Worm (Caenorhabditis elegans) whole organism, L4 larva: Measurements from ENCODE around the gene pals-16.
A peak's percentile ranks its signal among the peaks of the same experiment; 100 is the strongest.

Source experiments
- F10B5.3 ChIP-seq: sonication (generic microtip); optimal IDR thresholded peaks from 2 replicates; lab custom pipeline; 2016; ENCODE audit warnings: mild to moderate bottlenecking, missing genetic modification characterization, missing compliant biosample characterization
- F26F4.8 ChIP-seq: fragments of 200-800 bp; sonication (Bioruptor generic); conservative IDR thresholded peaks from 2 replicates; pipeline ENCODE4 v1.3.6; 2022; ENCODE audit warnings: missing genetic modification characterization, missing compliant biosample characterization
- R02D3.7 ChIP-seq: fragments of 150-350 bp; sonication (generic microtip); optimal IDR thresholded peaks from 3 replicates; lab custom pipeline; 2014; ENCODE audit warnings: missing biosample characterization, missing genetic modification characterization
- Y5F2A.4 ChIP-seq: fragments of 200-800 bp; sonication (Bioruptor generic); optimal IDR thresholded peaks from 2 replicates; lab custom pipeline; 2018; ENCODE audit warnings: mild to moderate bottlenecking, missing genetic modification characterization, missing compliant biosample characterization
- aha-1 ChIP-seq: fragments of 150-350 bp; peaks from one replicate; lab custom pipeline; 2014; ENCODE audit warnings: missing biosample characterization, missing genetic modification characterization
- aly-2 ChIP-seq: sonication (generic microtip); optimal IDR thresholded peaks from 2 replicates; lab custom pipeline; 2018; ENCODE audit warnings: missing biosample characterization, missing genetic modification characterization
- ama-1 ChIP-seq: fragments of 150-350 bp; optimal IDR thresholded peaks from 2 replicates; lab custom pipeline; 2014; ENCODE audit warnings: inconsistent platforms, mixed read lengths
- ceh-28 ChIP-seq: fragments of 150-350 bp; optimal IDR thresholded peaks from 2 replicates; lab custom pipeline; 2014; ENCODE audit warnings: missing biosample characterization, missing genetic modification reagents, missing genetic modification characterization
- ceh-62 ChIP-seq: sonication (generic microtip); optimal IDR thresholded peaks from 2 replicates; lab custom pipeline; 2017; ENCODE audit warnings: missing biosample characterization, missing genetic modification characterization
- ceh-82 ChIP-seq: sonication (generic microtip); optimal IDR thresholded peaks from 2 replicates; lab custom pipeline; 2017; ENCODE audit warnings: missing biosample characterization, missing genetic modification characterization
- ctbp-1 ChIP-seq: fragments of 200-800 bp; sonication (Bioruptor generic); IDR thresholded peaks from 2 replicates; pipeline ENCODE4 v1.3.6; 2022; ENCODE audit warnings: missing genetic modification reagents, missing genetic modification characterization, missing compliant biosample characterization
- daf-8 ChIP-seq: fragments of 200-800 bp; sonication (Bioruptor generic); IDR thresholded peaks from 2 replicates; pipeline ENCODE4 v1.3.6; 2022; ENCODE audit warnings: missing genetic modification characterization, missing compliant biosample characterization
- dmd-6 ChIP-seq: fragments of 200-800 bp; sonication (Bioruptor generic); IDR thresholded peaks from 2 replicates; pipeline ENCODE4 v1.3.6; 2022; ENCODE audit warnings: missing genetic modification reagents, missing genetic modification characterization, missing compliant biosample characterization
- dmd-8 ChIP-seq: fragments of 200-800 bp; sonication (Bioruptor generic); IDR thresholded peaks from 2 replicates; pipeline ENCODE4 v1.3.6; 2022; ENCODE audit warnings: missing genetic modification characterization, missing compliant biosample characterization
- dpl-1 ChIP-seq: fragments of 150-350 bp; optimal IDR thresholded peaks from 2 replicates; lab custom pipeline; 2014; ENCODE audit warnings: missing biosample characterization, missing genetic modification reagents, missing genetic modification characterization
- egl-43 ChIP-seq: fragments of 200-800 bp; sonication (Bioruptor generic); IDR thresholded peaks from 2 replicates; pipeline ENCODE4 v1.3.6; 2022; ENCODE audit warnings: missing genetic modification reagents, missing genetic modification characterization, missing compliant biosample characterization
- fkh-10 ChIP-seq: fragments of 150-350 bp; optimal IDR thresholded peaks from 2 replicates; lab custom pipeline; 2014; ENCODE audit warnings: missing biosample characterization, missing genetic modification reagents, missing genetic modification characterization
- hlh-30 ChIP-seq: sonication (generic microtip); optimal IDR thresholded peaks from 2 replicates; lab custom pipeline; 2017; ENCODE audit warnings: antibody characterized with exemption, mild to moderate bottlenecking, missing genetic modification characterization, missing compliant biosample characterization; ENCODE audit not compliant: insufficient read depth
- hmg-1.1 ChIP-seq: fragments of 200-800 bp; sonication (Bioruptor generic); IDR thresholded peaks from 2 replicates; pipeline ENCODE4 v1.3.6; 2022; ENCODE audit warnings: missing genetic modification reagents, missing genetic modification characterization, missing compliant biosample characterization
- lin-13 ChIP-seq: fragments of 150-350 bp; optimal IDR thresholded peaks from 2 replicates; lab custom pipeline; 2014; ENCODE audit warnings: missing biosample characterization, missing genetic modification reagents, missing genetic modification characterization
- lin-38 ChIP-seq: fragments of 200-800 bp; sonication (Bioruptor generic); IDR thresholded peaks from 2 replicates; pipeline ENCODE4 v1.3.6; 2022; ENCODE audit warnings: missing genetic modification reagents, missing genetic modification characterization, missing compliant biosample characterization
- lsy-2 ChIP-seq, 2 experiments: fragments of 150-350 bp in 1 of 2; sonication (generic microtip) in 1 of 2; optimal IDR thresholded peaks; 2 replicates each; lab custom pipeline; 2014 to 2017; ENCODE audit warnings: missing biosample characterization in 2 of 2, missing genetic modification characterization in 2 of 2
- mdl-1 ChIP-seq, 2 experiments: fragments of 150-350 bp in 1 of 2; sonication (generic microtip) in 1 of 2; optimal IDR thresholded peaks; 2 replicates each; lab custom pipeline; 2014 to 2017; ENCODE audit warnings: missing biosample characterization in 2 of 2, missing genetic modification characterization in 2 of 2
- mep-1 ChIP-seq: fragments of 150-350 bp; sonication (generic microtip); optimal IDR thresholded peaks from 3 replicates; lab custom pipeline; 2014; ENCODE audit warnings: missing biosample characterization, missing genetic modification characterization
- nhr-11 ChIP-seq: fragments of 150-350 bp; optimal IDR thresholded peaks from 2 replicates; lab custom pipeline; 2014; ENCODE audit warnings: missing biosample characterization, missing genetic modification characterization
- nhr-237 ChIP-seq: sonication (generic microtip); optimal IDR thresholded peaks from 2 replicates; lab custom pipeline; 2017; ENCODE audit warnings: missing biosample characterization, missing genetic modification characterization
- nhr-28 ChIP-seq: fragments of 150-350 bp; optimal IDR thresholded peaks from 2 replicates; lab custom pipeline; 2014; ENCODE audit warnings: missing biosample characterization, missing genetic modification characterization
- nhr-41 ChIP-seq: fragments of 200-800 bp; sonication (Bioruptor generic); IDR thresholded peaks from 2 replicates; pipeline ENCODE4 v1.3.6; 2022; ENCODE audit warnings: missing genetic modification reagents, missing genetic modification characterization, missing compliant biosample characterization
- pha-4 ChIP-seq, 2 experiments: fragments of 150-350 bp in 1 of 2; fragments of 200-800 bp in 1 of 2; sonication (Bioruptor generic) in 1 of 2; IDR thresholded peaks in 1 of 2; optimal IDR thresholded peaks in 1 of 2; 2 replicates each; pipeline versions ENCODE4 v1.3.6 to Lab custom; 2014 to 2022; ENCODE audit warnings: missing genetic modification characterization in 2 of 2, missing genetic modification reagents in 2 of 2, missing biosample characterization in 1 of 2, missing compliant biosample characterization in 1 of 2
- saeg-2 ChIP-seq: fragments of 200-800 bp; sonication (Bioruptor generic); IDR thresholded peaks from 2 replicates; pipeline ENCODE4 v1.3.6; 2022; ENCODE audit warnings: missing genetic modification reagents, missing genetic modification characterization, missing compliant biosample characterization
- sdz-12 ChIP-seq: fragments of 200-800 bp; sonication (Bioruptor generic); optimal IDR thresholded peaks from 2 replicates; lab custom pipeline; 2018; ENCODE audit warnings: mild to moderate bottlenecking, missing genetic modification characterization, missing compliant biosample characterization
- set-16 ChIP-seq: fragments of 200-800 bp; sonication (Bioruptor generic); IDR thresholded peaks from 2 replicates; pipeline ENCODE4 v1.3.6; 2022; ENCODE audit warnings: missing genetic modification reagents, missing genetic modification characterization, missing compliant biosample characterization
- skn-1 ChIP-seq: fragments of 150-350 bp; optimal IDR thresholded peaks from 2 replicates; lab custom pipeline; 2014; ENCODE audit warnings: missing biosample characterization, missing genetic modification characterization
- snpc-1.2 ChIP-seq: fragments of 200-800 bp; sonication (Bioruptor generic); IDR thresholded peaks from 2 replicates; pipeline ENCODE4 v1.3.6; 2022; ENCODE audit warnings: missing genetic modification reagents, missing genetic modification characterization, missing compliant biosample characterization
- tra-1 ChIP-seq: fragments of 200-800 bp; sonication (Bioruptor generic); IDR thresholded peaks from 2 replicates; pipeline ENCODE4 v1.3.6; 2022; ENCODE audit warnings: missing genetic modification reagents, missing genetic modification characterization, missing compliant biosample characterization
- unc-39 ChIP-seq: sonication (generic microtip); optimal IDR thresholded peaks from 2 replicates; lab custom pipeline; 2017; ENCODE audit warnings: missing biosample characterization, missing genetic modification characterization
- vab-7 ChIP-seq: fragments of 200-800 bp; sonication (Bioruptor generic); IDR thresholded peaks from 2 replicates; pipeline ENCODE4 v1.3.6; 2022; ENCODE audit warnings: missing genetic modification reagents, missing genetic modification characterization, missing compliant biosample characterization
- zag-1 ChIP-seq: fragments of 150-350 bp; optimal IDR thresholded peaks from 2 replicates; lab custom pipeline; 2014; ENCODE audit warnings: missing biosample characterization, missing genetic modification characterization
- zip-2 ChIP-seq: fragments of 150-350 bp; optimal IDR thresholded peaks from 2 replicates; lab custom pipeline; 2014; ENCODE audit warnings: missing biosample characterization, missing genetic modification characterization
- ztf-11 ChIP-seq: fragments of 150-350 bp; optimal IDR thresholded peaks from 2 replicates; lab custom pipeline; 2014; ENCODE audit warnings: missing biosample characterization, missing genetic modification characterization
- ztf-7 ChIP-seq: fragments of 150-350 bp; optimal IDR thresholded peaks from 2 replicates; lab custom pipeline; 2014; ENCODE audit warnings: missing biosample characterization, missing genetic modification characterization

pals-16 gene

ce11 chrIII:1429275-1429674, 29.5 kb downstream of the pals-16 start:
- no peak for TF ChIP-seq F26F4.8 (GFP tag; lab: Robert Waterston, UW)
- peak; percentile 8 for TF ChIP-seq aha-1 (tag; lab: Kevin White, UChicago)
- no peak for TF ChIP-seq ztf-11 (tag; lab: Kevin White, UChicago)
- peak; percentile 6 for TF ChIP-seq ceh-28 (tag; lab: Kevin White, UChicago)
- peak; percentile 81 for TF ChIP-seq lin-38 (GFP tag; lab: Robert Waterston, UW)

ce11 chrIII:1429920-1430437, 30.2 kb downstream of the pals-16 start:
- TF ChIP-seq fkh-10 (peak; percentile 11), R02D3.7 (tag; lab: Kevin White, UChicago) (no peak), Y5F2A.4 (GFP tag; lab: Kevin White, UChicago) (no peak), mdl-1 (tag; optimal IDR thresholded peaks at IDR 0.05; lab: Kevin White, UChicago) (no peak), mep-1 (peak; percentile 10), hlh-30 (tag; lab: Kevin White, UChicago) (peak; percentile 9), lsy-2 (tag; optimal IDR thresholded peaks at IDR 0.05; lab: Kevin White, UChicago) (peak in 1 of 2 experiments; percentile 7), ctbp-1 (GFP tag; lab: Robert Waterston, UW) (no peak), hmg-1.1 (GFP tag; lab: Robert Waterston, UW) (peak; percentile 61), tra-1 (GFP tag; lab: Robert Waterston, UW) (no peak), dmd-8 (GFP tag; lab: Robert Waterston, UW) (no peak), aly-2 (tag; lab: Kevin White, UChicago) (no peak), pha-4 (GFP tag; IDR thresholded peaks at IDR 0.05; lab: Robert Waterston, UW) (no peak), pha-4 (tag; optimal IDR thresholded peaks at IDR 0.05; lab: Kevin White, UChicago) (no peak)

ce11 chrIII:1436738-1437137, 37.0 kb downstream of the pals-16 start:
- TF ChIP-seq lin-13: no peak
- no peak for TF ChIP-seq vab-7 (GFP tag; lab: Robert Waterston, UW)
- TF ChIP-seq F10B5.3 (tag; lab: Kevin White, UChicago): no peak
- no peak for TF ChIP-seq sdz-12 (GFP tag; lab: Kevin White, UChicago)
- 0 out of 2 replicates have a peak, but pooled peaks have one; percentile 40 for TF ChIP-seq hmg-1.1 (GFP tag; lab: Robert Waterston, UW)
- peak; percentile 24 for TF ChIP-seq aha-1 (tag; lab: Kevin White, UChicago)
- peak in 1 of 2 experiments; percentile 55 for TF ChIP-seq lsy-2 (tag; optimal IDR thresholded peaks at IDR 0.05; lab: Kevin White, UChicago)
- no peak for TF ChIP-seq skn-1
- TF ChIP-seq nhr-41: no peak
- TF ChIP-seq daf-8 (GFP tag; lab: Robert Waterston, UW): no peak
- no peak for TF ChIP-seq zip-2 (tag; lab: Kevin White, UChicago)
- TF ChIP-seq nhr-11 (tag; lab: Kevin White, UChicago): no peak
- peak; percentile 80 for TF ChIP-seq set-16
- TF ChIP-seq nhr-237 (tag; lab: Kevin White, UChicago): no peak
- TF ChIP-seq ztf-7 (tag; lab: Kevin White, UChicago): no peak
- TF ChIP-seq, all 104 proteins: peak for 4

- no peak for TF ChIP-seq ama-1 (lab: Kevin White, UChicago)
- no peak for TF ChIP-seq nhr-11 (tag; lab: Kevin White, UChicago)
- no peak for TF ChIP-seq saeg-2 (GFP tag; lab: Robert Waterston, UW)
- TF ChIP-seq Y5F2A.4 (GFP tag; lab: Kevin White, UChicago): no peak
- 0 out of 2 replicates have a peak, but pooled peaks have one; percentile 17 for TF ChIP-seq lin-38 (GFP tag; lab: Robert Waterston, UW)
- no peak for TF ChIP-seq ceh-82
- no peak for TF ChIP-seq dpl-1 (GFP tag; lab: Kevin White, UChicago)
- TF ChIP-seq zag-1 (tag; lab: Kevin White, UChicago): no peak
- no peak for TF ChIP-seq dmd-6 (GFP tag; lab: Robert Waterston, UW)
- no peak for TF ChIP-seq unc-39 (tag; lab: Kevin White, UChicago)
- TF ChIP-seq snpc-1.2 (GFP tag; lab: Robert Waterston, UW): no peak
- TF ChIP-seq set-16: peak; percentile 89
- no peak for TF ChIP-seq ceh-62 (tag; lab: Kevin White, UChicago)
- no peak for TF ChIP-seq nhr-28 (tag; lab: Kevin White, UChicago)
- TF ChIP-seq hlh-30 (tag; lab: Kevin White, UChicago): no peak
- no peak for TF ChIP-seq mep-1
- TF ChIP-seq ceh-28 (tag; lab: Kevin White, UChicago): no peak
- 0 out of 2 replicates have a peak, but pooled peaks have one; percentile 27 for TF ChIP-seq dmd-8 (GFP tag; lab: Robert Waterston, UW)
- peak; percentile 46; the same call in 1 of the 2 replicates for TF ChIP-seq egl-43
Observed at ce11 chrIII:1439609-1440008, 39.8 kb downstream of the pals-16 start.
